Worm (Caenorhabditis elegans) whole organism, late embryonic: ENCODE data around the gene F55C9.6.

ENCODE experiments used
- ceh-34 ChIP-seq: sonication (generic microtip); optimal IDR thresholded peaks from 2 replicates; lab custom pipeline; 2016; ENCODE audit warnings: mild to moderate bottlenecking, missing genetic modification characterization, missing compliant biosample characterization
- ceh-45 ChIP-seq: fragments of 200-800 bp; sonication (Bioruptor generic); IDR thresholded peaks from 2 replicates; pipeline ENCODE4 v1.3.6; 2022; ENCODE audit warnings: missing genetic modification reagents, missing genetic modification characterization, missing compliant biosample characterization

ce11 chrV:19262349-19262748 is 34.3 kb downstream of the F55C9.6 start, which contains the start of gene F21D9.2:
- TF ChIP-seq ceh-45 = no peak
- TF ChIP-seq ceh-34 = no peak
